Fruit fly (Drosophila melanogaster) whole organism, embryonic: ENCODE data around the gene CG8668.

Experiments
- CG10462 ChIP-seq: fragments of 200-800 bp; sonication (Bioruptor generic); optimal IDR thresholded peaks from 2 replicates; lab custom pipeline; 2016; ENCODE audit warnings: missing biosample characterization, missing genetic modification characterization
- CG7271 ChIP-seq: fragments of 200-800 bp; sonication (Bioruptor generic); optimal IDR thresholded peaks from 2 replicates; lab custom pipeline; 2018; ENCODE audit warnings: missing biosample characterization, mild to moderate bottlenecking, missing genetic modification characterization, moderate library complexity

dm6 chr2L:8159498-8159897 lies 32.7 kb downstream of the CG8668 start, which contains the start of the genes PAPLA1 and Rbsn-5:
- peak; percentile 85 for TF ChIP-seq CG7271 (tag; lab: Kevin White, UChicago)
- TF ChIP-seq CG10462 (GFP tag; lab: Kevin White, UChicago): peak; percentile 88
